Worm (Caenorhabditis elegans) whole organism, L1 larva: Measurements from ENCODE around the gene Y46G5A.47.
"Not testable (repeated sequence)": the region's sequence is repeated elsewhere in the genome, so short reads cannot be mapped to it uniquely, and the experiment has no call there.

Source experiments
- C34B4.2 ChIP-seq: sonication (generic microtip); optimal IDR thresholded peaks from 2 replicates; lab custom pipeline; 2017; ENCODE audit warnings: mild to moderate bottlenecking, missing genetic modification characterization, missing compliant biosample characterization
- aha-1 ChIP-seq: fragments of 150-350 bp; optimal IDR thresholded peaks from 2 replicates; lab custom pipeline; 2014; ENCODE audit warnings: missing biosample characterization, missing genetic modification characterization
- ceh-82 ChIP-seq, 3 experiments: fragments of 150-350 bp in 1 of 3; sonication (generic microtip) in 2 of 3; optimal IDR thresholded peaks; 2 replicates each; lab custom pipeline; 2014 to 2017; ENCODE audit warnings: missing biosample characterization in 3 of 3, missing genetic modification characterization in 3 of 3
- egl-27 ChIP-seq, 2 experiments: fragments of 150-350 bp in 1 of 2; sonication (generic microtip); optimal IDR thresholded peaks; 3 replicates each; lab custom pipeline; 2017 to 2018; ENCODE audit warnings: missing biosample characterization in 2 of 2, missing genetic modification characterization in 2 of 2, missing genetic modification reagents in 2 of 2
- elt-3 ChIP-seq, 6 experiments: fragments of 150-350 bp in 1 of 6; sonication (generic microtip); optimal IDR thresholded peaks; 2 replicates each; lab custom pipeline; 2017 to 2018; ENCODE audit warnings: missing biosample characterization in 6 of 6, missing genetic modification characterization in 6 of 6, inconsistent platforms in 1 of 6
- lin-15B ChIP-seq: fragments of 150-350 bp; sonication (generic microtip); optimal IDR thresholded peaks from 3 replicates; lab custom pipeline; 2014; ENCODE audit warnings: missing biosample characterization, missing genetic modification characterization
- lsy-2 ChIP-seq, 2 experiments: fragments of 150-350 bp; optimal IDR thresholded peaks; 2 replicates each; lab custom pipeline; 2014; ENCODE audit warnings: missing biosample characterization in 2 of 2, missing genetic modification characterization in 2 of 2
- nhr-12 ChIP-seq: sonication (generic microtip); optimal IDR thresholded peaks from 2 replicates; lab custom pipeline; 2017; ENCODE audit warnings: missing biosample characterization, missing genetic modification characterization
- nhr-237 ChIP-seq: fragments of 150-350 bp; optimal IDR thresholded peaks from 2 replicates; lab custom pipeline; 2014; ENCODE audit warnings: missing biosample characterization, missing genetic modification characterization
- pqm-1 ChIP-seq: sonication (generic microtip); optimal IDR thresholded peaks from 3 replicates; lab custom pipeline; 2017; ENCODE audit warnings: missing biosample characterization, missing genetic modification characterization
- snpc-4 ChIP-seq: fragments of 150-350 bp; optimal IDR thresholded peaks from 2 replicates; lab custom pipeline; 2014; ENCODE audit warnings: missing biosample characterization, missing genetic modification characterization
- sptf-1 ChIP-seq: fragments of 150-350 bp; optimal IDR thresholded peaks from 2 replicates; lab custom pipeline; 2014; ENCODE audit warnings: missing biosample characterization, missing genetic modification characterization
- unc-62 ChIP-seq: fragments of 150-350 bp; optimal IDR thresholded peaks from 2 replicates; lab custom pipeline; 2014; ENCODE audit warnings: missing biosample characterization, missing genetic modification reagents, missing genetic modification characterization

DNA sequence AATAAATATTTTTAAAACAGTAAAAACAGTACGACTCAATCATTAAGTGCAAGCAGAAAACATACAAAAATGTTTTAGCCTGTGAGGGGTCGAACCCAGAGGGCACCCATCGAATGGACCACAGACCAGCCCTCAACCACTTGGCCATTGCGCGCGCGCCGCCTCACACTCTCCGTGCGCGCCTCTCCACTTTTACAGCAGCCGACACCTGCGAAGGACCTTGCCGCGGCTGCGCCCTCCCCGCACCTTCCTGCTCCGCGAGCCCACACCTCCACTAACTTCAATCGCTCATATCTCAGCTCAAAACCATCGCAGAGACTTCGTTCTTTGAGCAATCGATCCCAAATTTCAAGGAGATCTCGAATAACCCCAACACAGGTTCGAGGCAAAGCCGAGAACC is 26.7 kb downstream of the Y46G5A.47 start:
- TF ChIP-seq lsy-2 (tag; optimal IDR thresholded peaks at IDR 0.05; lab: Kevin White, UChicago): peak; percentile 8 to 63
- not testable (repeated sequence) for TF ChIP-seq pqm-1 (tag; lab: Kevin White, UChicago); egl-27 (tag; optimal IDR thresholded peaks at IDR 0.05; lab: Kevin White, UChicago); nhr-12 (tag; lab: Kevin White, UChicago); sptf-1; elt-3 (tag; optimal IDR thresholded peaks at IDR 0.05; lab: Kevin White, UChicago); unc-62 (GFP tag; lab: Kevin White, UChicago); C34B4.2 (tag; lab: Kevin White, UChicago); aha-1; nhr-237 (tag; lab: Kevin White, UChicago)
- peak; percentile 97 for TF ChIP-seq snpc-4 (tag; lab: Kevin White, UChicago)
- TF ChIP-seq ceh-82 (tag; optimal IDR thresholded peaks at IDR 0.05; lab: Kevin White, UChicago): peak; percentile 46 to 72 (median 56)
- peak; percentile 59 for TF ChIP-seq lin-15B (tag; lab: Kevin White, UChicago)
